Fruit fly (Drosophila melanogaster) whole organism, pupa: Measurements from ENCODE around the gene NimB5.

Experiments
- CG10348 ChIP-seq: fragments of 200-800 bp; sonication (Bioruptor generic); IDR thresholded peaks from 2 replicates; pipeline ENCODE4 v1.3.6; 2022; ENCODE audit warnings: missing biosample characterization, missing genetic modification characterization
- CG12605 ChIP-seq: fragments of 200-800 bp; sonication (Bioruptor generic); IDR thresholded peaks from 2 replicates; pipeline ENCODE4 v1.3.6; 2022; ENCODE audit warnings: missing biosample characterization, missing genetic modification characterization
- CG13204 ChIP-seq: fragments of 200-800 bp; sonication (Bioruptor generic); optimal IDR thresholded peaks from 2 replicates; lab custom pipeline; 2018; ENCODE audit warnings: missing biosample characterization, mild to moderate bottlenecking, missing genetic modification characterization, moderate library complexity
- CG14655 ChIP-seq: fragments of 200-800 bp; sonication (Bioruptor generic); optimal IDR thresholded peaks from 3 replicates; lab custom pipeline; 2017; ENCODE audit warnings: mild to moderate bottlenecking, missing biosample characterization, missing genetic modification reagents, missing genetic modification characterization
- CG15710 ChIP-seq: fragments of 200-800 bp; sonication (Bioruptor generic); optimal IDR thresholded peaks from 2 replicates; lab custom pipeline; 2018; ENCODE audit warnings: missing biosample characterization, mild to moderate bottlenecking, missing genetic modification characterization, moderate library complexity
- CG17806 ChIP-seq: fragments of 200-800 bp; sonication (Bioruptor generic); optimal IDR thresholded peaks from 2 replicates; lab custom pipeline; 2018; ENCODE audit warnings: missing biosample characterization, mild to moderate bottlenecking, missing genetic modification characterization, moderate library complexity
- CG32121 ChIP-seq: fragments of 200-800 bp; sonication (Bioruptor generic); IDR thresholded peaks from 2 replicates; pipeline ENCODE4 v1.3.6; 2022; ENCODE audit warnings: missing biosample characterization, missing genetic modification characterization
- CG34367 ChIP-seq: fragments of 200-800 bp; sonication (Bioruptor generic); optimal IDR thresholded peaks from 2 replicates; lab custom pipeline; 2018; ENCODE audit warnings: missing biosample characterization, mild to moderate bottlenecking, missing genetic modification characterization
- CG4496 ChIP-seq: fragments of 200-800 bp; sonication (Bioruptor generic); IDR thresholded peaks from 3 replicates; pipeline ENCODE4 v1.3.6; 2022; ENCODE audit warnings: missing biosample characterization, missing genetic modification characterization
- CG8159 ChIP-seq: fragments of 200-800 bp; sonication (Bioruptor generic); optimal IDR thresholded peaks from 3 replicates; lab custom pipeline; 2018; ENCODE audit warnings: missing biosample characterization, mild to moderate bottlenecking, missing genetic modification characterization, moderate library complexity
- CG8301 ChIP-seq: fragments of 200-800 bp; sonication (Bioruptor generic); optimal IDR thresholded peaks from 2 replicates; lab custom pipeline; 2018; ENCODE audit warnings: missing biosample characterization, mild to moderate bottlenecking, missing genetic modification characterization
- CG9948 ChIP-seq: fragments of 200-800 bp; sonication (Bioruptor generic); optimal IDR thresholded peaks from 2 replicates; lab custom pipeline; 2018; ENCODE audit warnings: missing biosample characterization, mild to moderate bottlenecking, missing genetic modification characterization, moderate library complexity
- D1 ChIP-seq: fragments of 200-800 bp; sonication (Bioruptor generic); optimal IDR thresholded peaks from 2 replicates; lab custom pipeline; 2018; ENCODE audit warnings: missing biosample characterization, mild to moderate bottlenecking, missing genetic modification characterization, moderate library complexity
- EcR ChIP-seq: fragments of 200-800 bp; sonication (Bioruptor generic); optimal IDR thresholded peaks from 3 replicates; lab custom pipeline; 2019; ENCODE audit warnings: missing biosample characterization, missing genetic modification characterization, mild to moderate bottlenecking, moderate library complexity, missing genetic modification reagents
- Ets98B ChIP-seq: fragments of 200-800 bp; sonication (Bioruptor generic); IDR thresholded peaks from 2 replicates; pipeline ENCODE4 v1.3.6; 2022; ENCODE audit warnings: missing biosample characterization, missing genetic modification characterization
- Pif1A ChIP-seq: fragments of 200-800 bp; sonication (Bioruptor generic); optimal IDR thresholded peaks from 3 replicates; lab custom pipeline; 2016; ENCODE audit warnings: missing biosample characterization, missing genetic modification characterization
- Pif1B ChIP-seq: fragments of 200-800 bp; sonication (Bioruptor generic); optimal IDR thresholded peaks from 3 replicates; lab custom pipeline; 2016; ENCODE audit warnings: missing biosample characterization, missing genetic modification characterization
- Snoo ChIP-seq: fragments of 200-800 bp; sonication (Bioruptor generic); optimal IDR thresholded peaks from 3 replicates; lab custom pipeline; 2017; ENCODE audit warnings: missing biosample characterization, mild to moderate bottlenecking, missing genetic modification characterization, inconsistent platforms
- fd96Ca ChIP-seq: fragments of 200-800 bp; sonication (Bioruptor generic); IDR thresholded peaks from 3 replicates; pipeline ENCODE4 v1.3.6; 2022; ENCODE audit warnings: missing biosample characterization, missing genetic modification characterization
- gl ChIP-seq: fragments of 200-800 bp; sonication (Bioruptor generic); optimal IDR thresholded peaks from 2 replicates; lab custom pipeline; 2018; ENCODE audit warnings: missing biosample characterization, mild to moderate bottlenecking, missing genetic modification characterization
- rn ChIP-seq: fragments of 200-800 bp; sonication (Bioruptor generic); IDR thresholded peaks from 2 replicates; pipeline ENCODE4 v1.3.6; 2022; ENCODE audit warnings: missing biosample characterization, missing genetic modification characterization

NimB5 gene

dm6 chr2L:13969876-13970275 is at the start of gene NimB5, which contains the start of gene NimB4:
NimB5 (plus strand) TSS chr2L:13970177.
NimB4 (minus strand) TSS chr2L:13969976.
- no peak for TF ChIP-seq CG9948 (tag; lab: Kevin White, UChicago)

DNA sequence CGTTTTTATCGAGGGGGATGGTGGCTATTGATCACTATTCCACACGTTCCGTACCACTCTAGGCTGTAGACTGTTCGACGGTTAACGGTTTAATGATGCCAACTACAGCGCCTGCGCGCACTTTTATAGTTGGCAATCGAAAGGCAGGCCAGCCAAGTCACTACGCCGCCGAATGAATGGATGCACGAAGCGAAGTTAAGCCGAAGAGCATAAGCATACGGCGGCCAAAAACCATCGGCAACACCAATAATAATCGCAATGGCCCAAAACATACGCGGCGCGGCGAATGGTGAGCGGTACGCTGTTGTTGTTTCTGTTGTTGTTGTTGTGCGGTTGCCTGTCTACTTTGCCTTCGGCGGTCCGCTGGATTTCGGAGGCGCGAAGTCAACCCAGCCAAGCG is 46.5 kb upstream of the NimB5 start, which contains the start of gene Vajk1:
Vajk1 (minus strand) TSS at position 101 of the 400 bp plus-strand sequence.
- TF ChIP-seq CG13204 (peak; percentile 67), CG8301 (tag; lab: Kevin White, UChicago) (no peak)

- no peak for TF ChIP-seq CG15710 (tag; lab: Kevin White, UChicago)
- peak; percentile 20 for TF ChIP-seq CG14655
- no peak for TF ChIP-seq CG12605 (GFP tag; lab: Robert Waterston, UW)
- no peak for TF ChIP-seq CG32121
- no peak for TF ChIP-seq Pif1B
- no peak for TF ChIP-seq CG34367 (tag; lab: Kevin White, UChicago)
- no peak for TF ChIP-seq EcR (GFP tag; lab: Kevin White, UChicago)
Measured at dm6 chr2L:13923984-13924383, 46.0 kb upstream of the NimB5 start.

- TF ChIP-seq Snoo (tag; lab: Kevin White, UChicago) (no peak), rn (GFP tag; lab: Robert Waterston, UW) (no peak), fd96Ca (GFP tag; lab: Robert Waterston, UW) (no peak), CG9948 (tag; lab: Kevin White, UChicago) (no peak), gl (tag; lab: Kevin White, UChicago) (no peak), CG8159 (no peak), D1 (tag; lab: Kevin White, UChicago) (no peak), CG4496 (GFP tag; lab: Robert Waterston, UW) (peak; percentile 21; the same call in 1 of the 3 replicates), EcR (GFP tag; lab: Kevin White, UChicago) (no peak), CG15710 (tag; lab: Kevin White, UChicago) (no peak), CG13204 (no peak), CG17806 (no peak), Pif1A (GFP tag; lab: Kevin White, UChicago) (no peak), CG12605 (GFP tag; lab: Robert Waterston, UW) (no peak), CG14655 (peak; percentile 49), CG34367 (tag; lab: Kevin White, UChicago) (no peak), Ets98B (GFP tag; lab: Robert Waterston, UW) (no peak; the same call in 1 of the 2 replicates), CG10348 (no peak), Pif1B (no peak), CG32121 (no peak), CG8301 (tag; lab: Kevin White, UChicago) (peak; percentile 1)
- TF ChIP-seq, all 21 proteins: peak for 3
Measured at dm6 chr2L:13925699-13926098, 44.3 kb upstream of the NimB5 start.

DNA sequence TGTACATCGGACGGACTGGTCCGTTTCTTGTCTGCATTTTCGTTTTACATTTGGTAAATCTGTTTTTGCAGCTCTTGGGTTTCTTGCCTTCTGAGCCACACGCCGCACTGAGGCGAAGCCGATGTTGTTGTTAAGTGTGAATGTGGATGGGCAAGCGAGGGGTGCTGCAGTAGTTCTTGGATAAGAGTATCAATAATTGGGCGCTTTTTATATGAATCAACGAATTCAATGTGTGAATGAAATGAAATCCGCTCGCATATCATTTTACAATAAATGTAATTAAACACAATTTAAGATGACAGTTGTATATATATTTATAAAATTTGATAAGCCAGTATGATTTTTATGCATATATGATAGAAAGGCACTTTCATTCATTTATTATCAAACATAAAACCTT is 41.5 kb upstream of the NimB5 start:
- no peak for TF ChIP-seq CG8159
- no peak for TF ChIP-seq D1 (tag; lab: Kevin White, UChicago)
- 0 out of 2 replicates have a peak, but pooled peaks have one; percentile 16 for TF ChIP-seq CG32121
- no peak for TF ChIP-seq Pif1A (GFP tag; lab: Kevin White, UChicago)
- no peak for TF ChIP-seq CG13204
- no peak for TF ChIP-seq Snoo (tag; lab: Kevin White, UChicago)
- peak; percentile 15; the same call in 1 of the 3 replicates for TF ChIP-seq CG4496 (GFP tag; lab: Robert Waterston, UW)
- peak; percentile 34; the same call in 1 of the 2 replicates for TF ChIP-seq rn (GFP tag; lab: Robert Waterston, UW)
- no peak for TF ChIP-seq Pif1B
- TF ChIP-seq gl (tag; lab: Kevin White, UChicago), result no peak
- no peak for TF ChIP-seq CG12605 (GFP tag; lab: Robert Waterston, UW)
- no peak for TF ChIP-seq CG15710 (tag; lab: Kevin White, UChicago)
- no peak for TF ChIP-seq EcR (GFP tag; lab: Kevin White, UChicago)
- TF ChIP-seq CG17806, result no peak
- no peak for TF ChIP-seq CG34367 (tag; lab: Kevin White, UChicago)
- TF ChIP-seq CG9948 (tag; lab: Kevin White, UChicago), result no peak
- peak; percentile 30 for TF ChIP-seq CG14655
- TF ChIP-seq CG8301 (tag; lab: Kevin White, UChicago), result no peak

- peak; percentile 52 for TF ChIP-seq CG8159
- TF ChIP-seq EcR (GFP tag; lab: Kevin White, UChicago), result no peak
- TF ChIP-seq Ets98B (GFP tag; lab: Robert Waterston, UW), result peak; percentile 75; the same call in 1 of the 2 replicates
- TF ChIP-seq CG10348, result no peak
- peak; percentile 63; the same call in 2 of the 3 replicates for TF ChIP-seq CG4496 (GFP tag; lab: Robert Waterston, UW)
- no peak for TF ChIP-seq CG15710 (tag; lab: Kevin White, UChicago)
- TF ChIP-seq CG14655, result no peak
- TF ChIP-seq CG12605 (GFP tag; lab: Robert Waterston, UW), result peak; percentile 45; the same call in 1 of the 2 replicates
- TF ChIP-seq Pif1A (GFP tag; lab: Kevin White, UChicago), result no peak
- TF ChIP-seq CG17806, result no peak
- peak; percentile 71 for TF ChIP-seq CG32121
Measured at dm6 chr2L:13931318-13931717, 38.7 kb upstream of the NimB5 start, which contains the start of gene CG42711. CG42711 (minus strand) TSS chr2L:13931362.

DNA sequence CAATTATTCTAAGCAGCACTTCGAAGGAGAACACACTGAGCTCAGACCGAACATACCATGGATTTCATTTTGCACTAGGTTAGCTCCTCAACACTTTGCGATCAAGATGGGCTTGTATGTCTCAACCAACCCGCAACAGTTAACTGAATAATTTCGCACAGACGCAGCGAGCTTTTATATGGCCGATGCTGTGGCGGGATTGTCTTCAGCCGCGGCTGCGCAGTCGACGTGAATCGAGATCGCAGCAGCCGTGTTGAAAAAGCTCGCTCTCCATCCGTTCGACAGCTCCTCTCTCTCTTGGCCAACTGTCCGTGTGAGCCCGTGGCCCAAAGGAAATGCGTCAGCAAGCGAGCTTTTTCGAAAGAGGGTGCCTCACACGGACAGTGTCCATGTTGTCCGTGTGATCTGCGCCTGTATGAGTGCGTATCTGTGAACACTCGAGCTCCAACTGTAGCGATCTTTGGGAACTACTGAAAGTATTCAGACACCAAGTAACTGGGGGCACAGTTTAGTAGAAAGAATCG is 35.4 kb upstream of the NimB5 start, which contains the start of gene Vajk2:
Vajk2 (minus strand) TSS at position 151 of the 524 bp plus-strand sequence.
- TF ChIP-seq CG10348, result no peak
- TF ChIP-seq CG8301 (tag; lab: Kevin White, UChicago), result no peak
- no peak for TF ChIP-seq EcR (GFP tag; lab: Kevin White, UChicago)
- peak; percentile 6; the same call in 1 of the 2 replicates for TF ChIP-seq Ets98B (GFP tag; lab: Robert Waterston, UW)
- peak; percentile 84 for TF ChIP-seq CG4496 (GFP tag; lab: Robert Waterston, UW)
- no peak for TF ChIP-seq fd96Ca (GFP tag; lab: Robert Waterston, UW)
